Fruit fly (Drosophila melanogaster) whole organism, embryonic: ENCODE results near the gene CG46244.
A peak's percentile ranks its signal among the peaks of the same experiment; 100 is the strongest.

Experiments used
- Aef1 ChIP-seq: fragments of 200-800 bp; sonication (Bioruptor generic); IDR thresholded peaks from 3 replicates; pipeline ENCODE4 v1.3.6; 2022; ENCODE audit warnings: missing biosample characterization, missing genetic modification characterization
- BtbVII ChIP-seq: fragments of 200-800 bp; sonication (Bioruptor generic); optimal IDR thresholded peaks from 3 replicates; lab custom pipeline; 2017; ENCODE audit warnings: missing biosample characterization, mild to moderate bottlenecking, missing genetic modification characterization
- CG10366 ChIP-seq: fragments of 200-800 bp; sonication (Bioruptor generic); IDR thresholded peaks from 2 replicates; pipeline ENCODE4 v1.3.6; 2022; ENCODE audit warnings: missing biosample characterization, missing genetic modification characterization
- CG11723 ChIP-seq: fragments of 200-800 bp; sonication (Bioruptor generic); optimal IDR thresholded peaks from 2 replicates; lab custom pipeline; 2017; ENCODE audit warnings: missing biosample characterization, mild to moderate bottlenecking, missing genetic modification characterization
- CG12155 ChIP-seq: fragments of 200-800 bp; sonication (Bioruptor generic); optimal IDR thresholded peaks from 3 replicates; lab custom pipeline; 2016; ENCODE audit warnings: missing biosample characterization, missing genetic modification characterization
- CG12942 ChIP-seq: fragments of 200-800 bp; sonication (Bioruptor generic); optimal IDR thresholded peaks from 3 replicates; lab custom pipeline; 2016; ENCODE audit warnings: missing biosample characterization, missing genetic modification characterization
- CG13424 ChIP-seq: fragments of 200-800 bp; sonication (Bioruptor generic); optimal IDR thresholded peaks from 2 replicates; lab custom pipeline; 2019; ENCODE audit warnings: missing biosample characterization, mild to moderate bottlenecking, missing genetic modification characterization, moderate library complexity
- CG14014 ChIP-seq: fragments of 200-800 bp; sonication (Bioruptor generic); IDR thresholded peaks from 2 replicates; pipeline ENCODE4 v1.3.6; 2022; ENCODE audit warnings: missing biosample characterization, missing genetic modification characterization
- CG15479 ChIP-seq: fragments of 200-800 bp; sonication (Bioruptor generic); optimal IDR thresholded peaks from 3 replicates; lab custom pipeline; 2019; ENCODE audit warnings: missing biosample characterization, mild to moderate bottlenecking, missing genetic modification characterization, moderate library complexity
- CG1602 ChIP-seq: fragments of 200-800 bp; sonication (Bioruptor generic); optimal IDR thresholded peaks from 3 replicates; lab custom pipeline; 2016; ENCODE audit warnings: missing biosample characterization, missing genetic modification characterization
- CG1647 ChIP-seq: fragments of 200-800 bp; sonication (Bioruptor generic); optimal IDR thresholded peaks from 3 replicates; lab custom pipeline; 2016; ENCODE audit warnings: missing biosample characterization, missing genetic modification characterization
- CG17612 ChIP-seq: fragments of 200-800 bp; sonication (Bioruptor generic); IDR thresholded peaks from 2 replicates; pipeline ENCODE4 v1.3.6; 2022; ENCODE audit warnings: missing biosample characterization, missing genetic modification characterization
- CG30403 ChIP-seq: fragments of 200-800 bp; sonication (Bioruptor generic); optimal IDR thresholded peaks from 3 replicates; lab custom pipeline; 2016; ENCODE audit warnings: missing biosample characterization, missing genetic modification characterization
- CG3995 ChIP-seq: fragments of 200-800 bp; sonication (Bioruptor generic); optimal IDR thresholded peaks from 3 replicates; lab custom pipeline; 2016; ENCODE audit warnings: missing biosample characterization, missing genetic modification characterization
- CG6654 ChIP-seq: fragments of 200-800 bp; sonication (Bioruptor generic); optimal IDR thresholded peaks from 2 replicates; lab custom pipeline; 2017; ENCODE audit warnings: missing biosample characterization, mild to moderate bottlenecking, missing genetic modification characterization
- CG8281 ChIP-seq: fragments of 200-800 bp; sonication (Bioruptor generic); optimal IDR thresholded peaks from 2 replicates; lab custom pipeline; 2018; ENCODE audit warnings: missing biosample characterization, mild to moderate bottlenecking, missing genetic modification characterization, moderate library complexity
- CG9932 ChIP-seq: fragments of 200-800 bp; sonication (Bioruptor generic); IDR thresholded peaks from 2 replicates; pipeline ENCODE4 v1.3.6; 2022; ENCODE audit warnings: missing biosample characterization, missing genetic modification characterization
- Dek ChIP-seq: fragments of 200-800 bp; sonication (Bioruptor generic); optimal IDR thresholded peaks from 3 replicates; lab custom pipeline; 2019; ENCODE audit warnings: missing biosample characterization, mild to moderate bottlenecking, missing genetic modification characterization, moderate library complexity
- Mad ChIP-seq: fragments of 200-800 bp; sonication (Bioruptor generic); optimal IDR thresholded peaks from 2 replicates; lab custom pipeline; 2016; ENCODE audit warnings: missing biosample characterization, missing genetic modification characterization
- Meics ChIP-seq: fragments of 200-800 bp; sonication (Bioruptor generic); optimal IDR thresholded peaks from 2 replicates; lab custom pipeline; 2017; ENCODE audit warnings: missing biosample characterization, mild to moderate bottlenecking, missing genetic modification characterization
- Myb ChIP-seq: fragments of 200-800 bp; sonication (Bioruptor generic); optimal IDR thresholded peaks from 2 replicates; lab custom pipeline; 2016; ENCODE audit warnings: missing biosample characterization, missing genetic modification characterization
- NFAT ChIP-seq: fragments of 200-800 bp; sonication (Bioruptor generic); IDR thresholded peaks from 2 replicates; pipeline ENCODE4 v1.3.6; 2022; ENCODE audit warnings: missing biosample characterization, missing genetic modification characterization
- Opbp ChIP-seq: fragments of 200-800 bp; sonication (Bioruptor generic); IDR thresholded peaks from 3 replicates; pipeline ENCODE4 v1.3.6; 2022; ENCODE audit warnings: missing biosample characterization, missing genetic modification characterization; ENCODE audit not compliant: partially characterized antibody
- Vsx1 ChIP-seq: fragments of 200-800 bp; sonication (Bioruptor generic); optimal IDR thresholded peaks from 2 replicates; lab custom pipeline; 2017; ENCODE audit warnings: missing biosample characterization, mild to moderate bottlenecking, missing genetic modification characterization, missing genetic modification reagents
- amos ChIP-seq: fragments of 200-800 bp; sonication (Bioruptor generic); IDR thresholded peaks from 2 replicates; pipeline ENCODE4 v1.3.6; 2022; ENCODE audit warnings: missing biosample characterization, missing genetic modification characterization; ENCODE audit not compliant: partially characterized antibody
- bab2 ChIP-seq: fragments of 200-800 bp; sonication (Bioruptor generic); optimal IDR thresholded peaks from 2 replicates; lab custom pipeline; 2016; ENCODE audit warnings: missing biosample characterization, missing genetic modification characterization
- bsh ChIP-seq, 2 experiments: fragments of 200-800 bp; sonication (Bioruptor generic); optimal IDR thresholded peaks; 2 replicates each; lab custom pipeline; 2017 to 2018; ENCODE audit warnings: mild to moderate bottlenecking in 2 of 2, missing biosample characterization in 2 of 2, missing genetic modification characterization in 2 of 2, moderate library complexity in 1 of 2
- caup ChIP-seq: fragments of 200-800 bp; sonication (Bioruptor generic); optimal IDR thresholded peaks from 3 replicates; lab custom pipeline; 2017; ENCODE audit warnings: missing biosample characterization, mild to moderate bottlenecking, missing genetic modification characterization, moderate library complexity; ENCODE audit not compliant: severe bottlenecking
- danr ChIP-seq: fragments of 200-800 bp; sonication (Bioruptor generic); IDR thresholded peaks from 2 replicates; pipeline ENCODE4 v1.3.6; 2022; ENCODE audit warnings: missing biosample characterization, missing genetic modification characterization
- dmrt11E ChIP-seq: fragments of 200-800 bp; sonication (Bioruptor generic); optimal IDR thresholded peaks from 3 replicates; lab custom pipeline; 2018; ENCODE audit warnings: missing biosample characterization, mild to moderate bottlenecking, missing genetic modification characterization, moderate library complexity
- fd96Cb ChIP-seq: fragments of 200-800 bp; sonication (Bioruptor generic); optimal IDR thresholded peaks from 2 replicates; lab custom pipeline; 2018; ENCODE audit warnings: missing biosample characterization, mild to moderate bottlenecking, missing genetic modification characterization, moderate library complexity
- gce ChIP-seq: fragments of 200-800 bp; sonication (Bioruptor generic); IDR thresholded peaks from 3 replicates; pipeline ENCODE4 v1.3.6; 2022; ENCODE audit warnings: missing biosample characterization, missing genetic modification characterization
- hth ChIP-seq: fragments of >200 bp; optimal IDR thresholded peaks from 2 replicates; lab custom pipeline; 2017; ENCODE audit warnings: inconsistent platforms
- inv ChIP-seq: fragments of 200-800 bp; sonication (Bioruptor generic); IDR thresholded peaks from 2 replicates; pipeline ENCODE4 v1.3.6; 2022; ENCODE audit warnings: missing biosample characterization, missing genetic modification characterization; ENCODE audit not compliant: partially characterized antibody
- klu ChIP-seq: fragments of 200-800 bp; sonication (Bioruptor generic); IDR thresholded peaks from 2 replicates; pipeline ENCODE4 v1.3.6; 2022; ENCODE audit warnings: missing biosample characterization, missing genetic modification characterization
- maf-S ChIP-seq: fragments of 200-800 bp; sonication (Bioruptor generic); optimal IDR thresholded peaks from 2 replicates; lab custom pipeline; 2016; ENCODE audit warnings: missing biosample characterization, missing genetic modification characterization
- nom ChIP-seq: fragments of 200-800 bp; sonication (Bioruptor generic); optimal IDR thresholded peaks from 2 replicates; lab custom pipeline; 2017; ENCODE audit warnings: missing biosample characterization, missing genetic modification characterization, mild to moderate bottlenecking, moderate library complexity, missing genetic modification reagents
- pb ChIP-seq: fragments of 200-800 bp; sonication (Bioruptor generic); optimal IDR thresholded peaks from 3 replicates; lab custom pipeline; 2016; ENCODE audit warnings: missing biosample characterization, missing genetic modification characterization
- pita ChIP-seq: fragments of 200-800 bp; sonication (Bioruptor generic); optimal IDR thresholded peaks from 2 replicates; lab custom pipeline; 2017; ENCODE audit warnings: missing biosample characterization, mild to moderate bottlenecking, missing genetic modification characterization
- sim ChIP-seq: fragments of 200-800 bp; sonication (Bioruptor generic); IDR thresholded peaks from 2 replicates; pipeline ENCODE4 v1.3.6; 2022; ENCODE audit warnings: missing biosample characterization, missing genetic modification characterization
- sisA ChIP-seq: fragments of 200-800 bp; sonication (Bioruptor generic); IDR thresholded peaks from 2 replicates; pipeline ENCODE4 v1.3.6; 2022; ENCODE audit warnings: missing biosample characterization, missing genetic modification characterization
- so ChIP-seq: fragments of 200-800 bp; sonication (Bioruptor generic); IDR thresholded peaks from 3 replicates; pipeline ENCODE4 v1.3.6; 2022; ENCODE audit warnings: missing biosample characterization, missing genetic modification characterization
- sob ChIP-seq: fragments of 200-800 bp; sonication (Bioruptor generic); IDR thresholded peaks from 2 replicates; pipeline ENCODE4 v1.3.6; 2022; ENCODE audit warnings: missing biosample characterization, missing genetic modification characterization
- tio ChIP-seq: fragments of 200-800 bp; sonication (Bioruptor generic); optimal IDR thresholded peaks from 2 replicates; lab custom pipeline; 2017; ENCODE audit warnings: missing biosample characterization, missing genetic modification characterization, inconsistent platforms
- toy ChIP-seq: fragments of 200-800 bp; sonication (Bioruptor generic); IDR thresholded peaks from 2 replicates; pipeline ENCODE4 v1.3.6; 2022; ENCODE audit warnings: missing biosample characterization, missing genetic modification characterization
- vnd ChIP-seq: fragments of 200-800 bp; sonication (Bioruptor generic); IDR thresholded peaks from 3 replicates; pipeline ENCODE4 v1.3.6; 2022; ENCODE audit warnings: missing biosample characterization, missing genetic modification characterization; ENCODE audit not compliant: partially characterized antibody
- vvl ChIP-seq: fragments of 200-800 bp; sonication (Bioruptor generic); IDR thresholded peaks from 2 replicates; pipeline ENCODE4 v1.3.6; 2022; ENCODE audit warnings: missing biosample characterization, missing genetic modification characterization
- zen ChIP-seq: fragments of 200-800 bp; sonication (Bioruptor generic); optimal IDR thresholded peaks from 3 replicates; lab custom pipeline; 2018; ENCODE audit warnings: missing biosample characterization, mild to moderate bottlenecking, missing genetic modification characterization, moderate library complexity
- zen2 ChIP-seq: fragments of 200-800 bp; sonication (Bioruptor generic); IDR thresholded peaks from 3 replicates; pipeline ENCODE4 v1.3.6; 2022; ENCODE audit warnings: missing biosample characterization, missing genetic modification characterization; ENCODE audit not compliant: partially characterized antibody

CG46244 gene

dm6 chr2L:19577187-19577765, 29.1 kb upstream of the CG46244 start, which contains the start of the genes spi and msb1l (continued):
- no peak for TF ChIP-seq hth (lab: Kevin White, UChicago)
- no peak for TF ChIP-seq toy (GFP tag; lab: Robert Waterston, UW)
- peak; percentile 90 for TF ChIP-seq CG3995 (GFP tag; lab: Kevin White, UChicago)
- TF ChIP-seq pb (GFP tag; lab: Kevin White, UChicago): no peak
- TF ChIP-seq bab2 (GFP tag; lab: Kevin White, UChicago): peak; percentile 17
- 0 out of 2 replicates have a peak, but pooled peaks have one; percentile 35 for TF ChIP-seq klu (GFP tag; lab: Robert Waterston, UW)
- no peak for TF ChIP-seq pita (GFP tag; lab: Kevin White, UChicago)
- peak; percentile 63 for TF ChIP-seq dmrt11E (tag; lab: Kevin White, UChicago)
- TF ChIP-seq sob (GFP tag; lab: Robert Waterston, UW): peak; percentile 69; the same call in 1 of the 2 replicates
- peak; percentile 82 for TF ChIP-seq CG30403 (GFP tag; lab: Kevin White, UChicago)
- TF ChIP-seq CG9932 (GFP tag; lab: Robert Waterston, UW): peak; percentile 81
- TF ChIP-seq CG1602: peak; percentile 63
- peak; percentile 54 for TF ChIP-seq Dek (tag; lab: Kevin White, UChicago)
- TF ChIP-seq Myb (GFP tag; lab: Kevin White, UChicago): peak; percentile 44
- TF ChIP-seq CG11723 (GFP tag; lab: Kevin White, UChicago): no peak
- no peak for TF ChIP-seq tio (GFP tag; lab: Kevin White, UChicago)
- peak; percentile 47 for TF ChIP-seq zen (tag; lab: Kevin White, UChicago)
- TF ChIP-seq bsh (GFP tag; optimal IDR thresholded peaks at IDR 0.05; lab: Kevin White, UChicago): peak in 1 of 2 experiments; percentile 15
- TF ChIP-seq sim (GFP tag; lab: Robert Waterston, UW): no peak
- TF ChIP-seq CG17612 (GFP tag; lab: Robert Waterston, UW): no peak
- TF ChIP-seq danr (GFP tag; lab: Robert Waterston, UW): 0 out of 2 replicates have a peak, but pooled peaks have one; percentile 31
- TF ChIP-seq Vsx1 (GFP tag; lab: Kevin White, UChicago): no peak
- TF ChIP-seq inv: peak; percentile 56; the same call in 1 of the 2 replicates
- peak; percentile 61 for TF ChIP-seq CG12155 (GFP tag; lab: Kevin White, UChicago)
- peak; percentile 6 for TF ChIP-seq Mad (GFP tag; lab: Kevin White, UChicago)
- TF ChIP-seq CG15479 (GFP tag; lab: Kevin White, UChicago): no peak
- peak; percentile 22 for TF ChIP-seq CG12942 (GFP tag; lab: Kevin White, UChicago)
- TF ChIP-seq maf-S: no peak
- no peak; the same call in 1 of the 2 replicates for TF ChIP-seq vvl
- TF ChIP-seq CG1647 (GFP tag; lab: Kevin White, UChicago): peak; percentile 4
- no peak for TF ChIP-seq so
- no peak for TF ChIP-seq nom
- peak; percentile 14 for TF ChIP-seq caup (GFP tag; lab: Kevin White, UChicago)
- TF ChIP-seq CG14014: no peak
- TF ChIP-seq fd96Cb (tag; lab: Kevin White, UChicago): peak; percentile 45
- TF ChIP-seq vnd: peak; percentile 45; the same call in 1 of the 3 replicates
- no peak for TF ChIP-seq zen2 (GFP tag; lab: Robert Waterston, UW)
- TF ChIP-seq sisA: peak; percentile 49; the same call in 1 of the 2 replicates
- TF ChIP-seq Opbp: peak; percentile 56; the same call in 2 of the 3 replicates
- peak; percentile 67 for TF ChIP-seq amos
- TF ChIP-seq Aef1: peak; percentile 41; the same call in 2 of the 3 replicates
- TF ChIP-seq CG6654 (GFP tag; lab: Kevin White, UChicago): no peak
- peak; percentile 50 for TF ChIP-seq Meics (GFP tag; lab: Kevin White, UChicago)
- TF ChIP-seq CG13424 (tag; lab: Kevin White, UChicago): peak; percentile 66
- peak; percentile 19; the same call in 1 of the 2 replicates for TF ChIP-seq CG10366 (GFP tag; lab: Robert Waterston, UW)
- TF ChIP-seq gce (GFP tag; lab: Robert Waterston, UW): no peak
- no peak for TF ChIP-seq CG8281 (tag; lab: Kevin White, UChicago)
- peak; percentile 10; the same call in 1 of the 2 replicates for TF ChIP-seq NFAT (GFP tag; lab: Robert Waterston, UW)
- TF ChIP-seq BtbVII (GFP tag; lab: Kevin White, UChicago): no peak
